Worm (Caenorhabditis elegans) whole organism, late embryonic: Measurements from ENCODE around the gene ZK250.14.

Experiments used
- ama-1 ChIP-seq: fragments of 150-350 bp; optimal IDR thresholded peaks from 2 replicates; lab custom pipeline; 2014
- ceh-34 ChIP-seq: sonication (generic microtip); optimal IDR thresholded peaks from 2 replicates; lab custom pipeline; 2016; ENCODE audit warnings: mild to moderate bottlenecking, missing genetic modification characterization, missing compliant biosample characterization
- ceh-6 ChIP-seq: fragments of 200-800 bp; sonication (Bioruptor generic); optimal IDR thresholded peaks from 2 replicates; lab custom pipeline; 2018; ENCODE audit warnings: mild to moderate bottlenecking, missing genetic modification characterization, missing compliant biosample characterization
- ceh-9 ChIP-seq: sonication (generic microtip); optimal IDR thresholded peaks from 2 replicates; lab custom pipeline; 2016; ENCODE audit warnings: mild to moderate bottlenecking, missing genetic modification characterization, inconsistent platforms, missing compliant biosample characterization
- elt-4 ChIP-seq: sonication (generic microtip); optimal IDR thresholded peaks from 2 replicates; lab custom pipeline; 2016; ENCODE audit warnings: missing genetic modification characterization, missing compliant biosample characterization
- lim-6 ChIP-seq: sonication (generic microtip); optimal IDR thresholded peaks from 2 replicates; lab custom pipeline; 2016; ENCODE audit warnings: missing genetic modification characterization, missing compliant biosample characterization
- nfya-1 ChIP-seq: sonication (generic microtip); optimal IDR thresholded peaks from 2 replicates; lab custom pipeline; 2017; ENCODE audit warnings: missing genetic modification characterization, mild to moderate bottlenecking, missing compliant biosample characterization, antibody characterized with exemption, moderate library complexity
- nhr-11 ChIP-seq: fragments of 150-350 bp; optimal IDR thresholded peaks from 2 replicates; lab custom pipeline; 2014; ENCODE audit warnings: missing biosample characterization, missing genetic modification characterization
- unc-55 ChIP-seq: sonication (generic microtip); optimal IDR thresholded peaks from 2 replicates; lab custom pipeline; 2017; ENCODE audit warnings: missing biosample characterization, missing genetic modification reagents, missing genetic modification characterization

ce11 chrII:1922665-1923187 lies 22.3 kb downstream of the ZK250.14 start, which contains the start of the genes bath-2 and F52C6.4:
- TF ChIP-seq ceh-34 (tag; lab: Kevin White, UChicago) (no peak), lim-6 (tag; lab: Kevin White, UChicago) (no peak), ceh-6 (GFP tag; lab: Kevin White, UChicago) (no peak), ama-1 (lab: Kevin White, UChicago) (no peak), nfya-1 (tag; lab: Kevin White, UChicago) (no peak), nhr-11 (tag; lab: Kevin White, UChicago) (no peak), ceh-9 (tag; lab: Kevin White, UChicago) (no peak), elt-4 (tag; lab: Kevin White, UChicago) (no peak), unc-55 (no peak)
